Worm (Caenorhabditis elegans) whole organism, L1 larva: ENCODE measurements around the gene F36A4.3.

Experiments used
- C34B4.2 ChIP-seq: sonication (generic microtip); optimal IDR thresholded peaks from 2 replicates; lab custom pipeline; 2017; ENCODE audit warnings: mild to moderate bottlenecking, missing genetic modification characterization, missing compliant biosample characterization
- F16B12.6 ChIP-seq: fragments of 150-350 bp; optimal IDR thresholded peaks from 2 replicates; lab custom pipeline; 2014; ENCODE audit warnings: missing biosample characterization, missing genetic modification characterization
- Y116A8C.19 ChIP-seq: sonication (generic microtip); optimal IDR thresholded peaks from 2 replicates; lab custom pipeline; 2016; ENCODE audit warnings: missing compliant biosample characterization, missing genetic modification characterization, borderline replicate concordance
- alr-1 ChIP-seq: fragments of 200-800 bp; sonication (Bioruptor generic); optimal IDR thresholded peaks from 2 replicates; lab custom pipeline; 2018; ENCODE audit warnings: borderline replicate concordance, mild to moderate bottlenecking, missing genetic modification characterization, missing compliant biosample characterization
- blmp-1 ChIP-seq: fragments of 150-350 bp; optimal IDR thresholded peaks from 2 replicates; lab custom pipeline; 2014; ENCODE audit warnings: missing biosample characterization, missing genetic modification characterization
- ceh-8 ChIP-seq: fragments of 200-800 bp; sonication (Bioruptor generic); optimal IDR thresholded peaks from 2 replicates; lab custom pipeline; 2018; ENCODE audit warnings: mild to moderate bottlenecking, missing genetic modification characterization, moderate library complexity, missing compliant biosample characterization
- ceh-82 ChIP-seq, 3 experiments: fragments of 150-350 bp in 1 of 3; sonication (generic microtip) in 2 of 3; optimal IDR thresholded peaks; 2 replicates each; lab custom pipeline; 2014 to 2017; ENCODE audit warnings: missing biosample characterization in 3 of 3, missing genetic modification characterization in 3 of 3
- ceh-88 ChIP-seq: fragments of 200-800 bp; sonication (Bioruptor generic); IDR thresholded peaks from 2 replicates; pipeline ENCODE4 v1.3.6; 2022; ENCODE audit warnings: missing genetic modification characterization, missing compliant biosample characterization
- ceh-90 ChIP-seq: sonication (generic microtip); optimal IDR thresholded peaks from 2 replicates; lab custom pipeline; 2016; ENCODE audit warnings: missing genetic modification characterization, missing compliant biosample characterization
- dpl-1 ChIP-seq, 3 experiments: fragments of 150-350 bp in 2 of 3; sonication (generic microtip) in 1 of 3; optimal IDR thresholded peaks; 2 replicates each; lab custom pipeline; 2014 to 2017; ENCODE audit warnings: missing biosample characterization in 3 of 3, missing genetic modification characterization in 3 of 3, missing genetic modification reagents in 3 of 3
- dsc-1 ChIP-seq: sonication (generic microtip); optimal IDR thresholded peaks from 2 replicates; lab custom pipeline; 2016; ENCODE audit warnings: mild to moderate bottlenecking, missing genetic modification characterization, missing compliant biosample characterization
- efl-1 ChIP-seq, 4 experiments: fragments of 150-350 bp; optimal IDR thresholded peaks in 3 of 4; peaks in 1 of 4; 1 replicate in 1 of 4; 2 replicates in 3 of 4; lab custom pipeline; 2014; ENCODE audit warnings: missing biosample characterization in 2 of 4, missing genetic modification characterization in 2 of 4, missing genetic modification reagents in 2 of 4
- efl-3 ChIP-seq: fragments of 200-800 bp; sonication (Bioruptor generic); optimal IDR thresholded peaks from 2 replicates; lab custom pipeline; 2018; ENCODE audit warnings: mild to moderate bottlenecking, missing genetic modification characterization, missing compliant biosample characterization
- elt-2 ChIP-seq: sonication (generic microtip); optimal IDR thresholded peaks from 2 replicates; lab custom pipeline; 2016; ENCODE audit warnings: missing genetic modification characterization, mild to moderate bottlenecking, inconsistent platforms, missing compliant biosample characterization, missing genetic modification reagents
- ets-5 ChIP-seq: fragments of 200-800 bp; sonication (Bioruptor generic); IDR thresholded peaks from 2 replicates; pipeline ENCODE4 v1.3.6; 2022; ENCODE audit warnings: missing genetic modification characterization, missing compliant biosample characterization
- fkh-10 ChIP-seq: sonication (generic microtip); optimal IDR thresholded peaks from 2 replicates; lab custom pipeline; 2017; ENCODE audit warnings: missing biosample characterization, missing genetic modification reagents, missing genetic modification characterization
- fkh-8 ChIP-seq: sonication (generic microtip); optimal IDR thresholded peaks from 2 replicates; lab custom pipeline; 2016; ENCODE audit warnings: mild to moderate bottlenecking, missing genetic modification characterization, missing compliant biosample characterization
- fos-1 ChIP-seq: fragments of 150-350 bp; optimal IDR thresholded peaks from 2 replicates; lab custom pipeline; 2014; ENCODE audit warnings: missing biosample characterization, missing genetic modification characterization
- hlh-4 ChIP-seq: sonication (generic microtip); optimal IDR thresholded peaks from 2 replicates; lab custom pipeline; 2016; ENCODE audit warnings: mild to moderate bottlenecking, missing genetic modification characterization, missing compliant biosample characterization
- lin-13 ChIP-seq: fragments of 150-350 bp; optimal IDR thresholded peaks from 2 replicates; lab custom pipeline; 2014; ENCODE audit warnings: missing biosample characterization, missing genetic modification reagents, missing genetic modification characterization
- lin-35 ChIP-seq, 2 experiments: fragments of 150-350 bp; optimal IDR thresholded peaks; 2 replicates each; lab custom pipeline; 2014; ENCODE audit warnings: missing biosample characterization in 2 of 2, missing genetic modification characterization in 2 of 2, missing genetic modification reagents in 2 of 2
- lir-3 ChIP-seq: sonication (generic microtip); optimal IDR thresholded peaks from 2 replicates; lab custom pipeline; 2016; ENCODE audit warnings: mild to moderate bottlenecking, missing genetic modification characterization, moderate library complexity, missing compliant biosample characterization; ENCODE audit not compliant: poor library complexity
- lsy-2 ChIP-seq, 2 experiments: fragments of 150-350 bp; optimal IDR thresholded peaks; 2 replicates each; lab custom pipeline; 2014; ENCODE audit warnings: missing biosample characterization in 2 of 2, missing genetic modification characterization in 2 of 2
- nhr-11 ChIP-seq: fragments of 150-350 bp; optimal IDR thresholded peaks from 2 replicates; lab custom pipeline; 2014; ENCODE audit warnings: missing biosample characterization, missing genetic modification characterization
- nhr-12 ChIP-seq: sonication (generic microtip); optimal IDR thresholded peaks from 2 replicates; lab custom pipeline; 2017; ENCODE audit warnings: missing biosample characterization, missing genetic modification characterization
- nhr-19 ChIP-seq: fragments of 200-800 bp; sonication (Bioruptor generic); conservative IDR thresholded peaks from 2 replicates; pipeline ENCODE4 v1.3.6; 2022; ENCODE audit warnings: missing genetic modification characterization, missing compliant biosample characterization
- nhr-20 ChIP-seq: sonication (generic microtip); optimal IDR thresholded peaks from 2 replicates; lab custom pipeline; 2016; ENCODE audit warnings: mild to moderate bottlenecking, missing genetic modification characterization, missing compliant biosample characterization
- nhr-47 ChIP-seq: sonication (generic microtip); optimal IDR thresholded peaks from 2 replicates; lab custom pipeline; 2016; ENCODE audit warnings: mild to moderate bottlenecking, missing genetic modification characterization, moderate library complexity, missing compliant biosample characterization
- nhr-71 ChIP-seq: sonication (generic microtip); optimal IDR thresholded peaks from 2 replicates; lab custom pipeline; 2016; ENCODE audit warnings: mild to moderate bottlenecking, missing genetic modification characterization, moderate library complexity, missing compliant biosample characterization
- nhr-84 ChIP-seq: sonication (generic microtip); optimal IDR thresholded peaks from 2 replicates; lab custom pipeline; 2017; ENCODE audit warnings: missing biosample characterization, missing genetic modification characterization
- nhr-85 ChIP-seq: sonication (generic microtip); peaks from one replicate; lab custom pipeline; 2016; ENCODE audit warnings: missing genetic modification characterization, inconsistent platforms, missing compliant biosample characterization
- pag-3 ChIP-seq: sonication (generic microtip); optimal IDR thresholded peaks from 2 replicates; lab custom pipeline; 2017; ENCODE audit warnings: missing genetic modification characterization, mild to moderate bottlenecking, missing compliant biosample characterization, antibody characterized with exemption, borderline replicate concordance; ENCODE audit not compliant: insufficient read depth
- rnt-1 ChIP-seq: sonication (generic microtip); optimal IDR thresholded peaks from 2 replicates; lab custom pipeline; 2016; ENCODE audit warnings: mild to moderate bottlenecking, missing genetic modification characterization, moderate library complexity, missing compliant biosample characterization
- sup-37 ChIP-seq: fragments of 200-800 bp; sonication (Bioruptor generic); optimal IDR thresholded peaks from 2 replicates; lab custom pipeline; 2018; ENCODE audit warnings: mild to moderate bottlenecking, missing genetic modification characterization, missing compliant biosample characterization
- swsn-7 ChIP-seq: sonication (generic microtip); optimal IDR thresholded peaks from 2 replicates; lab custom pipeline; 2016; ENCODE audit warnings: missing genetic modification characterization, missing compliant biosample characterization
- unc-86 ChIP-seq: sonication (generic microtip); optimal IDR thresholded peaks from 2 replicates; lab custom pipeline; 2016; ENCODE audit warnings: missing genetic modification characterization, missing compliant biosample characterization
- unc-98 ChIP-seq: fragments of 200-800 bp; sonication (Bioruptor generic); IDR thresholded peaks from 2 replicates; pipeline ENCODE4 v1.3.6; 2022; ENCODE audit warnings: missing genetic modification characterization, missing compliant biosample characterization
- xbp-1 ChIP-seq: sonication (generic microtip); optimal IDR thresholded peaks from 2 replicates; lab custom pipeline; 2016; ENCODE audit warnings: missing genetic modification characterization, missing compliant biosample characterization
- zag-1 ChIP-seq: fragments of 150-350 bp; optimal IDR thresholded peaks from 2 replicates; lab custom pipeline; 2014; ENCODE audit warnings: missing biosample characterization, missing genetic modification characterization

Gene F36A4.3

DNA sequence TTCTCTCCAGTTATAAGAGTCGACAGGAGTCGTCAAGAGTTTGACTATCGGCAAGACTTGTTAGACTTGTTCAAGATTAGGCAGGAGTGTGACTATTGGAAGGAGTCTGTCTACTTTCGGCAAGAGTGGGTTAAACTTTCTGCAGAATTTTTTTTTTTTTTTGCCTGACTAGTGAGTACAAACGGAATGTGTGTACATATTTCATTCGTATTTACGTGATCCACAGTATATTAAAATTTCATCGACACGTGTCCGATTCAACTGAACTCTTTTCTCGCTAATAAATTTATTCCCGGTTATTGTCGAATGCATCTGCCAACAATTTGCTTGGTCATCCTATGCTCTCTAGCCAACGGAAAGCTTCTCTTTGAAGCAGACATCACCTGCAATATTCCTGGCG is 2.8 kb downstream of the F36A4.3 start, which contains the start of gene F36A4.1:
TSS of gene F36A4.1 (plus strand) at position 301 of the 400 bp plus-strand sequence.
- TF ChIP-seq sup-37 (no peak), ets-5 (GFP tag; lab: Robert Waterston, UW) (no peak), F16B12.6 (tag; lab: Kevin White, UChicago) (no peak), nhr-85 (tag; lab: Kevin White, UChicago) (peak; percentile 31), ceh-88 (GFP tag; lab: Robert Waterston, UW) (no peak), zag-1 (tag; lab: Kevin White, UChicago) (no peak), nhr-11 (tag; lab: Kevin White, UChicago) (no peak), hlh-4 (tag; lab: Kevin White, UChicago) (no peak)

DNA sequence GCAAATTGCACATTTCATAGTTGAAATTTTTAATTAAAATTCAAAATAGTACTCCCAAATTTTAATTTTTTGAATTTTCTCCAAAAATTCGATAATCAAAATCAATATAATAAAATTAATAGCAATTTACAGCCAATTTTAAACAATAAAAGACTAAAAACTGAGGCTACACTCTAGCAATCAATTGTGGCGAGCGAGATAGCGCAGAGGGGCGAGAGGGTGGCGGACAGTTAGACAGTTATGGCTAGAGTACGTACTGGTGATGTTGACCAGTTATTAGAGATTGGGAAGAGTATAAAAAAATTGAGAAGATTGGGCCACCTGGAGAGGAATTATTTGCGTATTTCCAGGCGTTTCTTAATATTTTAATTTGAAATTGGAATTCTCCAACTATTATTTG is 8.3 kb downstream of the F36A4.3 start, which contains the start of gene nhr-78:
TSS of gene nhr-78 (minus strand) at position 182 of the 400 bp plus-strand sequence.
- no peak for TF ChIP-seq lir-3
- no peak for TF ChIP-seq fkh-10 (GFP tag; lab: Kevin White, UChicago)
- no peak for TF ChIP-seq fos-1 (tag; lab: Kevin White, UChicago)
- TF ChIP-seq dsc-1 (tag; lab: Kevin White, UChicago): peak; percentile 29
- no peak for TF ChIP-seq ceh-90
- TF ChIP-seq nhr-71 (tag; lab: Kevin White, UChicago): no peak
- peak; percentile 67 for TF ChIP-seq rnt-1 (tag; lab: Kevin White, UChicago)
- TF ChIP-seq elt-2 (tag; lab: Kevin White, UChicago): no peak
- TF ChIP-seq xbp-1 (tag; lab: Kevin White, UChicago): peak; percentile 27
- peak; percentile 44 for TF ChIP-seq swsn-7 (tag; lab: Kevin White, UChicago)
- no peak for TF ChIP-seq unc-98 (GFP tag; lab: Robert Waterston, UW)
- TF ChIP-seq blmp-1: peak; percentile 8
- 0 out of 2 replicates have a peak, but pooled peaks have one; percentile 21 for TF ChIP-seq nhr-19 (GFP tag; lab: Robert Waterston, UW)
- TF ChIP-seq nhr-12: no peak
- TF ChIP-seq ceh-82 (tag; optimal IDR thresholded peaks at IDR 0.05; lab: Kevin White, UChicago): peak in 2 of 3 experiments; percentile 20 to 21
- TF ChIP-seq dpl-1 (GFP tag; optimal IDR thresholded peaks at IDR 0.05; lab: Kevin White, UChicago): peak in 2 of 3 experiments; percentile 23 to 24
- peak; percentile 45 to 50 for TF ChIP-seq efl-1 (optimal IDR thresholded peaks at IDR 0.05; lab: Kevin White, UChicago)
- TF ChIP-seq efl-1 (GFP tag; optimal IDR thresholded peaks at IDR 0.05 in 1 of 2; lab: Kevin White, UChicago): peak; percentile 33 to 93
- no peak for TF ChIP-seq alr-1 (tag; lab: Kevin White, UChicago)
- peak; percentile 74 for TF ChIP-seq nhr-85 (tag; lab: Kevin White, UChicago)
- peak; percentile 18 to 23 for TF ChIP-seq lin-35 (GFP tag; optimal IDR thresholded peaks at IDR 0.05; lab: Kevin White, UChicago)
- TF ChIP-seq ceh-8 (GFP tag; lab: Kevin White, UChicago): no peak
- TF ChIP-seq lsy-2 (tag; optimal IDR thresholded peaks at IDR 0.05; lab: Kevin White, UChicago): peak; percentile 31 to 45
- no peak for TF ChIP-seq nhr-11 (tag; lab: Kevin White, UChicago)
- TF ChIP-seq unc-86 (tag; lab: Kevin White, UChicago): peak; percentile 8
- TF ChIP-seq nhr-20 (tag; lab: Kevin White, UChicago): peak; percentile 52
- TF ChIP-seq F16B12.6 (tag; lab: Kevin White, UChicago): peak; percentile 19
- TF ChIP-seq, all 84 proteins: peak for 15

DNA sequence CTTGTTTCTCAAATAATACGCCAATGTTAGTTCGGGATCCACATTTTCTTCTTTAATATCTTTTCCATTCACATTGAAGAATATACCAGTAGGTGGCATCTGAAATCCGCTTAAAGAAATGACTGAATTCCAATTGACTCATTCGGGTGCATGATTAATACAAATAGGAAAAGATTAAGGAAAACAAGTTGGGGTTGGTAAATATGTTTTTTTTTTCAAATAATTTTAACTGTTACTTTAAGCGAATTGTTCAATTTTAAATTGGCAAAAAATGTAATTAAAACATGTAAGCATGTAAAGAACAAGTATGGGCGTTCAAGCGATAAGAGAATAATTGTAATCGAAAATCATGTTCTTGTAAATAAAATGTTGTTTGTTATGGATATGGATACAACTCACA is 14.6 kb downstream of the F36A4.3 start, which contains the start of gene F15E6.6:
TSS of gene F15E6.6 (minus strand) at position 101 of the 400 bp plus-strand sequence.
- TF ChIP-seq F16B12.6 (tag; lab: Kevin White, UChicago): no peak
- TF ChIP-seq dpl-1 (GFP tag; optimal IDR thresholded peaks at IDR 0.05; lab: Kevin White, UChicago): no peak
- TF ChIP-seq efl-3 (GFP tag; lab: Kevin White, UChicago): no peak
- TF ChIP-seq ceh-88 (GFP tag; lab: Robert Waterston, UW): no peak
- no peak for TF ChIP-seq pag-3 (tag; lab: Kevin White, UChicago)
- no peak for TF ChIP-seq fos-1 (tag; lab: Kevin White, UChicago)
- TF ChIP-seq C34B4.2 (tag; lab: Kevin White, UChicago): no peak
- no peak for TF ChIP-seq nhr-47 (tag; lab: Kevin White, UChicago)
- TF ChIP-seq nhr-84 (tag; lab: Kevin White, UChicago): no peak
- no peak for TF ChIP-seq lin-13
- TF ChIP-seq fkh-8 (tag; lab: Kevin White, UChicago): no peak
- TF ChIP-seq Y116A8C.19 (tag; lab: Kevin White, UChicago): no peak
